Worm (Caenorhabditis elegans) whole organism, mixed stage, embryonic: ENCODE data around the gene plpp-1.3.

ENCODE experiments used
- M03D4.4 ChIP-seq: sonication (generic microtip); optimal IDR thresholded peaks from 2 replicates; lab custom pipeline; 2017; ENCODE audit warnings: mild to moderate bottlenecking, missing genetic modification characterization, missing compliant biosample characterization
- bed-3 ChIP-seq: fragments of 200-800 bp; sonication (Bioruptor generic); optimal IDR thresholded peaks from 3 replicates; lab custom pipeline; 2018; ENCODE audit warnings: mild to moderate bottlenecking, missing genetic modification characterization, moderate library complexity, missing compliant biosample characterization
- blmp-1 ChIP-seq: fragments of 150-350 bp; optimal IDR thresholded peaks from 2 replicates; lab custom pipeline; 2014; ENCODE audit warnings: missing biosample characterization, missing genetic modification characterization
- ceh-39 ChIP-seq: fragments of 150-350 bp; optimal IDR thresholded peaks from 2 replicates; lab custom pipeline; 2014; ENCODE audit warnings: missing biosample characterization, missing genetic modification characterization
- ceh-83 ChIP-seq: fragments of 200-800 bp; sonication (Bioruptor generic); optimal IDR thresholded peaks from 2 replicates; lab custom pipeline; 2018; ENCODE audit warnings: mild to moderate bottlenecking, missing genetic modification characterization, missing compliant biosample characterization
- ces-1 ChIP-seq: fragments of 150-350 bp; optimal IDR thresholded peaks from 2 replicates; lab custom pipeline; 2014; ENCODE audit warnings: missing biosample characterization, missing genetic modification reagents, missing genetic modification characterization
- cnd-1 ChIP-seq: fragments of 200-800 bp; sonication (Bioruptor generic); optimal IDR thresholded peaks from 2 replicates; lab custom pipeline; 2018; ENCODE audit warnings: mild to moderate bottlenecking, missing genetic modification characterization, missing compliant biosample characterization
- drap-1 ChIP-seq: fragments of 200-800 bp; sonication (Bioruptor generic); optimal IDR thresholded peaks from 3 replicates; lab custom pipeline; 2018; ENCODE audit warnings: mild to moderate bottlenecking, missing genetic modification characterization, missing compliant biosample characterization
- elt-1 ChIP-seq: sonication (generic microtip); optimal IDR thresholded peaks from 2 replicates; lab custom pipeline; 2017; ENCODE audit warnings: missing genetic modification characterization, mild to moderate bottlenecking, missing compliant biosample characterization, antibody characterized with exemption, moderate library complexity, borderline replicate concordance; ENCODE audit not compliant: insufficient read depth
- elt-3 ChIP-seq: fragments of 150-350 bp; optimal IDR thresholded peaks from 2 replicates; lab custom pipeline; 2014; ENCODE audit warnings: missing biosample characterization, missing genetic modification characterization
- flh-1 ChIP-seq: fragments of 200-800 bp; sonication (Bioruptor generic); optimal IDR thresholded peaks from 2 replicates; lab custom pipeline; 2018; ENCODE audit warnings: mild to moderate bottlenecking, missing genetic modification characterization, moderate library complexity, missing compliant biosample characterization
- ham-2 ChIP-seq: fragments of 200-800 bp; sonication (Bioruptor generic); optimal IDR thresholded peaks from 2 replicates; lab custom pipeline; 2018; ENCODE audit warnings: mild to moderate bottlenecking, missing genetic modification characterization, missing compliant biosample characterization
- hlh-1 ChIP-seq: fragments of 150-350 bp; optimal IDR thresholded peaks from 2 replicates; lab custom pipeline; 2014; ENCODE audit warnings: missing biosample characterization, missing genetic modification reagents, missing genetic modification characterization
- lin-13 ChIP-seq: fragments of 150-350 bp; optimal IDR thresholded peaks from 2 replicates; lab custom pipeline; 2014; ENCODE audit warnings: missing biosample characterization, missing genetic modification characterization
- lin-32 ChIP-seq: fragments of 200-800 bp; sonication (Bioruptor generic); optimal IDR thresholded peaks from 2 replicates; lab custom pipeline; 2018; ENCODE audit warnings: mild to moderate bottlenecking, missing genetic modification characterization, missing compliant biosample characterization
- lsy-2 ChIP-seq: fragments of 150-350 bp; optimal IDR thresholded peaks from 2 replicates; lab custom pipeline; 2014; ENCODE audit warnings: missing biosample characterization, missing genetic modification characterization
- mab-5 ChIP-seq: fragments of 150-350 bp; optimal IDR thresholded peaks from 2 replicates; lab custom pipeline; 2014; ENCODE audit warnings: missing biosample characterization, missing genetic modification characterization
- mep-1 ChIP-seq: fragments of 150-350 bp; optimal IDR thresholded peaks from 2 replicates; lab custom pipeline; 2017; ENCODE audit warnings: missing biosample characterization, missing genetic modification reagents, missing genetic modification characterization, inconsistent platforms
- mls-2 ChIP-seq: sonication (generic microtip); optimal IDR thresholded peaks from 2 replicates; lab custom pipeline; 2016; ENCODE audit warnings: mild to moderate bottlenecking, missing genetic modification characterization, moderate library complexity, missing compliant biosample characterization
- nhr-12 ChIP-seq: fragments of 150-350 bp; optimal IDR thresholded peaks from 2 replicates; lab custom pipeline; 2014; ENCODE audit warnings: missing biosample characterization, missing genetic modification characterization
- nhr-237 ChIP-seq: fragments of 150-350 bp; optimal IDR thresholded peaks from 2 replicates; lab custom pipeline; 2014; ENCODE audit warnings: missing biosample characterization, missing genetic modification characterization
- nhr-76 ChIP-seq: sonication (generic microtip); optimal IDR thresholded peaks from 2 replicates; lab custom pipeline; 2017; ENCODE audit warnings: missing biosample characterization, missing genetic modification characterization
- pha-4 ChIP-seq: fragments of 150-350 bp; optimal IDR thresholded peaks from 2 replicates; lab custom pipeline; 2018; ENCODE audit warnings: missing biosample characterization, missing genetic modification reagents, missing genetic modification characterization
- sem-2 ChIP-seq: fragments of 200-800 bp; sonication (Bioruptor generic); optimal IDR thresholded peaks from 2 replicates; lab custom pipeline; 2018; ENCODE audit warnings: mild to moderate bottlenecking, missing genetic modification characterization, missing compliant biosample characterization
- snpc-4 ChIP-seq: fragments of 150-350 bp; optimal IDR thresholded peaks from 2 replicates; lab custom pipeline; 2014; ENCODE audit warnings: missing biosample characterization, missing genetic modification characterization
- sptf-1 ChIP-seq: sonication (generic microtip); optimal IDR thresholded peaks from 2 replicates; lab custom pipeline; 2017; ENCODE audit warnings: mild to moderate bottlenecking, missing genetic modification characterization, moderate library complexity, missing compliant biosample characterization
- tbx-8 ChIP-seq: fragments of 200-800 bp; sonication (Bioruptor generic); optimal IDR thresholded peaks from 2 replicates; lab custom pipeline; 2018; ENCODE audit warnings: mild to moderate bottlenecking, missing genetic modification characterization, moderate library complexity, missing compliant biosample characterization
- unc-120 ChIP-seq: sonication (generic microtip); optimal IDR thresholded peaks from 2 replicates; lab custom pipeline; 2017; ENCODE audit warnings: missing genetic modification characterization, missing compliant biosample characterization; ENCODE audit not compliant: poor library complexity, severe bottlenecking
- unc-39 ChIP-seq: fragments of 150-350 bp; optimal IDR thresholded peaks from 2 replicates; lab custom pipeline; 2014; ENCODE audit warnings: missing biosample characterization, missing genetic modification characterization
- unc-62 ChIP-seq: fragments of 150-350 bp; optimal IDR thresholded peaks from 2 replicates; lab custom pipeline; 2014; ENCODE audit warnings: missing biosample characterization, missing genetic modification reagents, missing genetic modification characterization
- zip-8 ChIP-seq: fragments of 150-350 bp; optimal IDR thresholded peaks from 2 replicates; lab custom pipeline; 2014; ENCODE audit warnings: missing biosample characterization, missing genetic modification characterization
- ztf-11 ChIP-seq: fragments of 150-350 bp; optimal IDR thresholded peaks from 2 replicates; lab custom pipeline; 2014; ENCODE audit warnings: missing biosample characterization, missing genetic modification characterization

plpp-1.3 gene

ce11 chrX:10727696-10728095, 32.6 kb downstream of the plpp-1.3 start:
- TF ChIP-seq unc-120, result no peak
- TF ChIP-seq tbx-8 (GFP tag; lab: Kevin White, UChicago), result no peak
- TF ChIP-seq lsy-2, result no peak
- TF ChIP-seq zip-8, result no peak
- TF ChIP-seq bed-3 (GFP tag; lab: Kevin White, UChicago), result no peak
- no peak for TF ChIP-seq snpc-4 (tag; lab: Kevin White, UChicago)
- TF ChIP-seq nhr-12, result no peak
- no peak for TF ChIP-seq sem-2 (GFP tag; lab: Kevin White, UChicago)
- TF ChIP-seq cnd-1 (tag; lab: Kevin White, UChicago), result no peak
- TF ChIP-seq elt-1, result no peak
- no peak for TF ChIP-seq mab-5 (tag; lab: Kevin White, UChicago)
- TF ChIP-seq hlh-1 (tag; lab: Kevin White, UChicago), result no peak
- no peak for TF ChIP-seq pha-4 (tag; lab: Kevin White, UChicago)
- TF ChIP-seq flh-1, result no peak
- no peak for TF ChIP-seq mep-1 (tag; lab: Kevin White, UChicago)
- no peak for TF ChIP-seq ceh-83

- no peak for TF ChIP-seq lsy-2
- no peak for TF ChIP-seq tbx-8 (GFP tag; lab: Kevin White, UChicago)
- no peak for TF ChIP-seq nhr-76 (tag; lab: Kevin White, UChicago)
- no peak for TF ChIP-seq zip-8
- TF ChIP-seq mls-2, result no peak
- no peak for TF ChIP-seq hlh-1 (tag; lab: Kevin White, UChicago)
- no peak for TF ChIP-seq M03D4.4 (tag; lab: Kevin White, UChicago)
- no peak for TF ChIP-seq nhr-12
- TF ChIP-seq flh-1, result no peak
- TF ChIP-seq drap-1, result no peak
- no peak for TF ChIP-seq nhr-237 (tag; lab: Kevin White, UChicago)
- TF ChIP-seq unc-62, result no peak
- no peak for TF ChIP-seq sem-2 (GFP tag; lab: Kevin White, UChicago)
- TF ChIP-seq pha-4 (tag; lab: Kevin White, UChicago), result no peak
- TF ChIP-seq elt-1, result no peak
- no peak for TF ChIP-seq ces-1 (GFP tag; lab: Kevin White, UChicago)
- no peak for TF ChIP-seq ceh-39
- TF ChIP-seq mep-1 (tag; lab: Kevin White, UChicago), result no peak
- no peak for TF ChIP-seq elt-3 (tag; lab: Kevin White, UChicago)
These were observed 36.7 kb downstream of the plpp-1.3 start for ce11 chrX:10731837-10732236.

- TF ChIP-seq blmp-1 (no peak), sptf-1 (tag; lab: Kevin White, UChicago) (no peak), nhr-237 (tag; lab: Kevin White, UChicago) (no peak), mls-2 (no peak), pha-4 (tag; lab: Kevin White, UChicago) (no peak), mep-1 (tag; lab: Kevin White, UChicago) (no peak), ztf-11 (tag; lab: Kevin White, UChicago) (no peak), elt-1 (no peak), sem-2 (GFP tag; lab: Kevin White, UChicago) (no peak), flh-1 (no peak), snpc-4 (tag; lab: Kevin White, UChicago) (no peak), zip-8 (no peak), ceh-39 (no peak), ham-2 (GFP tag; lab: Kevin White, UChicago) (no peak), lsy-2 (no peak), nhr-12 (no peak)
These were observed 38.9 kb downstream of the plpp-1.3 start, which contains the start of gene egl-36 for ce11 chrX:10734026-10734425. TSS of gene egl-36 (plus strand) at chrX:10734326.

ce11 chrX:10746388-10746787, 51.3 kb downstream of the plpp-1.3 start, which contains the start of gene R07A4.2:
TSS of gene R07A4.2 (minus strand) at chrX:10746488.
- TF ChIP-seq nhr-76 (tag; lab: Kevin White, UChicago) (no peak), cnd-1 (tag; lab: Kevin White, UChicago) (no peak), unc-39 (tag; lab: Kevin White, UChicago) (no peak), snpc-4 (tag; lab: Kevin White, UChicago) (no peak), flh-1 (no peak), M03D4.4 (tag; lab: Kevin White, UChicago) (no peak), sem-2 (GFP tag; lab: Kevin White, UChicago) (no peak), mep-1 (tag; lab: Kevin White, UChicago) (no peak), tbx-8 (GFP tag; lab: Kevin White, UChicago) (no peak), lin-32 (GFP tag; lab: Kevin White, UChicago) (no peak), ceh-83 (no peak), hlh-1 (tag; lab: Kevin White, UChicago) (no peak), elt-1 (no peak), lin-13 (no peak)
